Fruit fly (Drosophila melanogaster): ENCODE data around the gene RpS3.

The RpS3 gene

DNA sequence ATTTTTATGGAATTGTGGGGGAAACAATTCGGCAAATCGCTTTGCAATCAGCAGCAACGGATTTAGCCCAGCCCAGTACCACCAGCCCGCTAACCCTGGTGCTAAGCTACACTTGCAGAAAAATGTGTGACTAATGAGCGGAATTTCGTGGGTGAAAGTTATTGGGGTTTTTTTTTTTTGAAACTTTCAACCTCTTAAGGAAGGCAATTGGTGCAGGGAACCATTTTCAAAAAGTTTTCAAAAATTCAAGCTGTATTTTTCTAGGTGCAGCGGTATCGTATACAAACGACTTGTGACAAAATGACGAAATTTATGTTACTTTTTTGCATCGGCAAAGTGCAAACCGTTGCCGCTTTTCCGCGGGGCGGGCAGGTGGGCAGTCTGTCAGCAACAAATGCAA lies 40.4 kb downstream of the RpS3 start (continued):
- no peak for TF ChIP-seq CG1621 (tag; optimal IDR thresholded peaks at IDR 0.05)
- TF ChIP-seq lz (GFP tag; optimal IDR thresholded peaks at IDR 0.05), result no peak
- no peak for TF ChIP-seq CG8319 (GFP tag; optimal IDR thresholded peaks at IDR 0.05)
- peak; percentile 3 for TF ChIP-seq net (GFP tag; optimal IDR thresholded peaks at IDR 0.05)
- TF ChIP-seq Met (GFP tag; optimal IDR thresholded peaks at IDR 0.05), result no peak
- TF ChIP-seq spab (GFP tag; optimal IDR thresholded peaks at IDR 0.05), result no peak
- no peak for TF ChIP-seq CG3032 (tag; optimal IDR thresholded peaks at IDR 0.05)
- TF ChIP-seq Sox15 (GFP tag; optimal IDR thresholded peaks at IDR 0.05), result no peak
- TF ChIP-seq eg (GFP tag; IDR thresholded peaks at IDR 0.05), result peak; percentile 83
- peak; percentile 2 for TF ChIP-seq Hr39 (GFP tag; optimal IDR thresholded peaks at IDR 0.05)
- no peak for TF ChIP-seq achi (GFP tag; optimal IDR thresholded peaks at IDR 0.05)
- peak; percentile 24 for TF ChIP-seq OdsH (GFP tag; optimal IDR thresholded peaks at IDR 0.05)
- TF ChIP-seq CG6808 (GFP tag; optimal IDR thresholded peaks at IDR 0.05), result no peak
- no peak for TF ChIP-seq Ets21C (GFP tag; optimal IDR thresholded peaks at IDR 0.05)
- peak; percentile 59 for TF ChIP-seq CG32006 (GFP tag; optimal IDR thresholded peaks at IDR 0.05)
- TF ChIP-seq CG11762 (GFP tag; optimal IDR thresholded peaks at IDR 0.05; ENCODE audit: insufficient read depth), result no peak
- TF ChIP-seq CG6276 (GFP tag; optimal IDR thresholded peaks at IDR 0.05), result peak; percentile 30
- TF ChIP-seq CG10669 (GFP tag; optimal IDR thresholded peaks at IDR 0.05), result no peak
- no peak for TF ChIP-seq vri (GFP tag; optimal IDR thresholded peaks at IDR 0.05)
- no peak for TF ChIP-seq CG16779 (tag; optimal IDR thresholded peaks at IDR 0.05)
- TF ChIP-seq Gug (GFP tag; IDR thresholded peaks at IDR 0.05), result peak; percentile 14; the same call in 1 of the 2 replicates
- no peak for TF ChIP-seq fd59A (GFP tag; optimal IDR thresholded peaks at IDR 0.05)
- TF ChIP-seq CG4318 (GFP tag; optimal IDR thresholded peaks at IDR 0.05), result peak; percentile 11
- no peak for TF ChIP-seq cyc (GFP tag; optimal IDR thresholded peaks at IDR 0.05)
- no peak for TF ChIP-seq CG8632 (GFP tag; optimal IDR thresholded peaks at IDR 0.05)
- peak; percentile 70 for TF ChIP-seq Hr4 (GFP tag; optimal IDR thresholded peaks at IDR 0.05)
- no peak for TF ChIP-seq CG31627 (GFP tag; optimal IDR thresholded peaks at IDR 0.05)
- TF ChIP-seq fd85E (GFP tag; optimal IDR thresholded peaks at IDR 0.05), result no peak
- TF ChIP-seq CG10631 (GFP tag; optimal IDR thresholded peaks at IDR 0.05), result no peak
- no peak for TF ChIP-seq CG7368 (GFP tag; optimal IDR thresholded peaks at IDR 0.05)
- TF ChIP-seq Hr38 (GFP tag; optimal IDR thresholded peaks at IDR 0.05), result no peak
- no peak for TF ChIP-seq CG3919 (GFP tag; optimal IDR thresholded peaks at IDR 0.05)
- TF ChIP-seq Eip75B (GFP tag; optimal IDR thresholded peaks at IDR 0.05), result no peak
- TF ChIP-seq pdm3 (GFP tag; optimal IDR thresholded peaks at IDR 0.05), result peak; percentile 15
- TF ChIP-seq Eip93F (GFP tag; optimal IDR thresholded peaks at IDR 0.05), result no peak
- TF ChIP-seq CG15336 (GFP tag; IDR thresholded peaks at IDR 0.05), result peak; percentile 68
- no peak for TF ChIP-seq Sox102F (GFP tag; optimal IDR thresholded peaks at IDR 0.05)

DNA sequence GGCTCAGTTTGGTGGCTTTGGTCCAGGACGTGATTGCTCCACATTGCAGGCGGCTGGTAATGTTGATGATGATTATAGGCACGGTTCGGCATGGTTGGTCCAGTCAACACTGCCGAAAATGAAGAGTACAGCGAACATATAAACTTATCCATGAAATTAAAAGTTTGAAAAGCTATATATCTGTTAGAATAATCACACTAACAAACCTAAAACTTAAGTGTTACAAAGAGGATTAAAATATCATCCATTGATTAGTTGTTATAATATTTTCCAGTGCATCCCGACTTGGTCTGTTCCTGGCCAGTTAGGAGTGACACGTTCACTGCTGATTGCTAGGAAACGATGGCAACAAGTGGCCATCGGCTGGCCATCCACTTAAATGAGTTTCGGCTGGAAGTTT lies 41.1 kb downstream of the RpS3 start:
- TF ChIP-seq Met (GFP tag; optimal IDR thresholded peaks at IDR 0.05) (no peak), CG15336 (GFP tag; IDR thresholded peaks at IDR 0.05) (peak; percentile 73), ss (GFP tag; optimal IDR thresholded peaks at IDR 0.05) (no peak), topi (GFP tag; optimal IDR thresholded peaks at IDR 0.05) (no peak), spab (GFP tag; optimal IDR thresholded peaks at IDR 0.05) (no peak), pdm3 (GFP tag; optimal IDR thresholded peaks at IDR 0.05) (peak; percentile 17), Ets21C (GFP tag; optimal IDR thresholded peaks at IDR 0.05) (no peak), Smox (GFP tag; optimal IDR thresholded peaks at IDR 0.05) (no peak), CG10669 (GFP tag; optimal IDR thresholded peaks at IDR 0.05) (no peak), CG8119 (GFP tag; IDR thresholded peaks at IDR 0.05) (peak; percentile 64; the same call in 2 of the 3 replicates), esn (GFP tag; optimal IDR thresholded peaks at IDR 0.05) (no peak), OdsH (GFP tag; optimal IDR thresholded peaks at IDR 0.05) (peak; percentile 6), CG4318 (GFP tag; optimal IDR thresholded peaks at IDR 0.05) (no peak), Sox102F (GFP tag; optimal IDR thresholded peaks at IDR 0.05) (no peak), CG6808 (GFP tag; optimal IDR thresholded peaks at IDR 0.05) (no peak), dsx (GFP tag; optimal IDR thresholded peaks at IDR 0.05; ENCODE audit: poor library complexity, severe bottlenecking) (no peak), acj6 (GFP tag; optimal IDR thresholded peaks at IDR 0.05) (no peak), CG7368 (GFP tag; optimal IDR thresholded peaks at IDR 0.05) (no peak), Ets96B (tag; optimal IDR thresholded peaks at IDR 0.05) (no peak), Gug (GFP tag; IDR thresholded peaks at IDR 0.05) (no peak), CG6854 (GFP tag; optimal IDR thresholded peaks at IDR 0.05) (no peak), CG11902 (GFP tag; optimal IDR thresholded peaks at IDR 0.05) (no peak), fd59A (GFP tag; optimal IDR thresholded peaks at IDR 0.05) (no peak), Eip78C (GFP tag) (peak; percentile 47), Blimp-1 (GFP tag; optimal IDR thresholded peaks at IDR 0.05) (no peak), CG8632 (GFP tag; optimal IDR thresholded peaks at IDR 0.05) (no peak), net (GFP tag; optimal IDR thresholded peaks at IDR 0.05) (no peak), CG3032 (tag; optimal IDR thresholded peaks at IDR 0.05) (no peak), fd85E (GFP tag; optimal IDR thresholded peaks at IDR 0.05) (no peak), svp (GFP tag) (no peak), Sox15 (GFP tag; optimal IDR thresholded peaks at IDR 0.05) (no peak)
